Worm (Caenorhabditis elegans): ENCODE results near the gene grwd-1.

ce11 chrIII:5203310-5203709 is 50.0 kb downstream of the grwd-1 start:
- no peak for TF ChIP-seq ref-1 (GFP tag; conservative IDR thresholded peaks at IDR 0.05)
- no peak for TF ChIP-seq ztf-23 (GFP tag; IDR thresholded peaks at IDR 0.05)
- TF ChIP-seq klf-2 (GFP tag; conservative IDR thresholded peaks at IDR 0.05), result no peak
- no peak for TF ChIP-seq med-1 (GFP tag; optimal IDR thresholded peaks at IDR 0.05; ENCODE audit: insufficient read depth)
- TF ChIP-seq tab-1 (GFP tag; IDR thresholded peaks at IDR 0.05), result no peak
- no peak for TF ChIP-seq cog-1 (tag; optimal IDR thresholded peaks at IDR 0.05)
- no peak for TF ChIP-seq T22C8.4 (GFP tag; IDR thresholded peaks at IDR 0.05)
- no peak for TF ChIP-seq flt-1 (GFP tag; IDR thresholded peaks at IDR 0.05)
